Fruit fly (Drosophila melanogaster) whole organism, wandering third instar larva: Measurements from ENCODE around the gene CG2924.

ENCODE experiments used
- CG32264 ChIP-seq: fragments of 200-800 bp; sonication (Bioruptor generic); optimal IDR thresholded peaks from 2 replicates; lab custom pipeline; 2016; ENCODE audit warnings: missing biosample characterization, missing genetic modification characterization
- Rel ChIP-seq, 2 experiments: fragments of 200-800 bp; sonication (Bioruptor generic) in 1 of 2; optimal IDR thresholded peaks; 2 replicates in 1 of 2; 3 replicates in 1 of 2; lab custom pipeline; 2016 to 2019; ENCODE audit warnings: mild to moderate bottlenecking in 2 of 2, missing biosample characterization in 2 of 2, missing genetic modification characterization in 2 of 2, moderate library complexity in 1 of 2
- brk ChIP-seq: fragments of 200-800 bp; sonication (Bioruptor generic); optimal IDR thresholded peaks from 2 replicates; lab custom pipeline; 2016; ENCODE audit warnings: missing biosample characterization, mild to moderate bottlenecking, missing genetic modification characterization
- foxo ChIP-seq, 2 experiments: fragments of 200-800 bp; sonication (Bioruptor generic); optimal IDR thresholded peaks; 2 replicates in 1 of 2; 3 replicates in 1 of 2; lab custom pipeline; 2016 to 2017; ENCODE audit warnings: missing biosample characterization in 2 of 2, missing genetic modification characterization in 2 of 2
- fru ChIP-seq: fragments of 200-800 bp; sonication (Bioruptor generic); optimal IDR thresholded peaks from 3 replicates; lab custom pipeline; 2016; ENCODE audit warnings: missing biosample characterization, mild to moderate bottlenecking, missing genetic modification characterization
- jim ChIP-seq: fragments of 175-275, 200-325 bp; sonication (Bioruptor generic); optimal IDR thresholded peaks from 2 replicates; lab custom pipeline; 2016; ENCODE audit warnings: missing biosample characterization, mild to moderate bottlenecking, missing genetic modification characterization

dm6 chrX:2286985-2287384 is 16.4 kb upstream of the CG2924 start:
- TF ChIP-seq brk (GFP tag; lab: Kevin White, UChicago) (no peak), Rel (GFP tag; optimal IDR thresholded peaks at IDR 0.05; lab: Kevin White, UChicago) (no peak), Rel (tag; optimal IDR thresholded peaks at IDR 0.05; lab: Kevin White, UChicago) (no peak), foxo (GFP tag; optimal IDR thresholded peaks at IDR 0.05; lab: Kevin White, UChicago) (no peak), CG32264 (GFP tag; lab: Kevin White, UChicago) (no peak), jim (GFP tag; lab: Kevin White, UChicago) (no peak), fru (no peak)
